Worm (Caenorhabditis elegans): ENCODE data around the gene golg-2.

Gene golg-2

DNA sequence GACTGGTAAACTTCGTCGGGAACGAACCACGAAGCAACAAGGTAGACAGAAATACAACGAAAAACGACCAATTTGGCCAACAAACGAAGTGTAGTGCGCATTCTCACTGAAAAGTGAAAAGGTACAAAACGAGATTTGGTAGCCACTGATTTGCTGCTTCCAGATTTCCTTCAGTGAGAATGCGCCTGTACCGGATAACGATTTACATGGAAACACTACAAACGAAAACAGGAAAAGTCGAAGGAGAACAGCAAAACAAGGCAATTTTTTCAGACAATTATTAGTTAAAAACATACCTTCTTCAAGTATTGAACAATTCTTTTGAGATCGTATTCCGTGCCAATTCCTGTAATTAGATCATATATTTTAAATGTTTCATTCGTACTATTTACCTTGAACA lies 46.9 kb downstream of the golg-2 start, which contains the start of gene pigb-1:
TSS of gene pigb-1 (minus strand) at position 101 of the 400 bp plus-strand sequence.
- TF ChIP-seq pat-9 (tag; optimal IDR thresholded peaks at IDR 0.05) (no peak), sox-4 (tag; optimal IDR thresholded peaks at IDR 0.05) (no peak), pha-4 (tag; optimal IDR thresholded peaks at IDR 0.05) (no peak), rnt-1 (tag; optimal IDR thresholded peaks at IDR 0.05) (no peak), K09A11.1 (tag; optimal IDR thresholded peaks at IDR 0.05; ENCODE audit: insufficient read depth) (no peak), eyg-1 (tag; optimal IDR thresholded peaks at IDR 0.05) (no peak), dve-1 (tag; optimal IDR thresholded peaks at IDR 0.05) (no peak), ceh-24 (tag; optimal IDR thresholded peaks at IDR 0.05) (no peak), ttx-3 (tag; optimal IDR thresholded peaks at IDR 0.05) (no peak)

DNA sequence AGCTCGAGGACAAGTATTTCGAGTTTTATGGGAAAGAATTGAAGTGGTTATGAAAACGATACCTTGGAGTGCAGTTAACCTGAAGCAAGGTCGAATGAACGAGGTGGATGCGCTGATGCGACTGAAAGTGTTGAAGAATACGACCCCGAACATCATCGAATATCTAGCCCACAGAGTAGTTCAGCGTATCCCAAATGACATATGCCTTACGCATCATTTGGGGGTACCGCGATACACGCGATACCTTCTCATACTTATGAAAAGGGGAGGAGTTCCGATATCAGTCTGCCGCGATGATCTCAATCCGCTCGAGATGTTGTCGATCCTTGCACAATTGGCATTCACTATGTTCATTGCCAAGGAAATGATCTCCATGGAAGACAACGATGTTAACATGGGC lies 50.1 kb downstream of the golg-2 start, which contains the start of gene T27F7.12:
TSS of gene T27F7.12 (plus strand) at position 301 of the 400 bp plus-strand sequence.
- no peak for TF ChIP-seq elt-2 (tag; optimal IDR thresholded peaks at IDR 0.05)
- TF ChIP-seq dmd-4 (tag; optimal IDR thresholded peaks at IDR 0.05; ENCODE audit: borderline replicate concordance) = no peak
- TF ChIP-seq sdc-2 (tag; optimal IDR thresholded peaks at IDR 0.05) = no peak
- TF ChIP-seq hlh-13 (GFP tag; optimal IDR thresholded peaks at IDR 0.05) = no peak
- no peak for TF ChIP-seq madf-2 (tag; optimal IDR thresholded peaks at IDR 0.05)
- no peak for TF ChIP-seq dve-1 (tag; optimal IDR thresholded peaks at IDR 0.05)
- TF ChIP-seq pag-3 (tag; optimal IDR thresholded peaks at IDR 0.05; ENCODE audit: borderline replicate concordance) = no peak
- no peak for TF ChIP-seq ttx-3 (tag; optimal IDR thresholded peaks at IDR 0.05)
- no peak for TF ChIP-seq pax-1 (tag; optimal IDR thresholded peaks at IDR 0.05)
- TF ChIP-seq ceh-19 (GFP tag; optimal IDR thresholded peaks at IDR 0.05) = no peak
- no peak for TF ChIP-seq nhr-11 (tag; optimal IDR thresholded peaks at IDR 0.05)
- TF ChIP-seq unc-3 (GFP tag; conservative IDR thresholded peaks at IDR 0.05) = no peak
- no peak for TF ChIP-seq unc-3 (tag; optimal IDR thresholded peaks at IDR 0.05)
- TF ChIP-seq ceh-45 (GFP tag; IDR thresholded peaks at IDR 0.05) = no peak
- no peak for TF ChIP-seq npax-4 (tag; optimal IDR thresholded peaks at IDR 0.05)
- no peak for TF ChIP-seq K02D7.2 (tag; optimal IDR thresholded peaks at IDR 0.05)
- no peak for TF ChIP-seq fkh-6 (tag; optimal IDR thresholded peaks at IDR 0.05)
- no peak for TF ChIP-seq sox-2 (GFP tag; IDR thresholded peaks at IDR 0.05)
- no peak for TF ChIP-seq sox-4 (tag; optimal IDR thresholded peaks at IDR 0.05)
- no peak for TF ChIP-seq che-1 (tag; optimal IDR thresholded peaks at IDR 0.05)
- TF ChIP-seq ceh-30 (tag; optimal IDR thresholded peaks at IDR 0.05) = no peak

DNA sequence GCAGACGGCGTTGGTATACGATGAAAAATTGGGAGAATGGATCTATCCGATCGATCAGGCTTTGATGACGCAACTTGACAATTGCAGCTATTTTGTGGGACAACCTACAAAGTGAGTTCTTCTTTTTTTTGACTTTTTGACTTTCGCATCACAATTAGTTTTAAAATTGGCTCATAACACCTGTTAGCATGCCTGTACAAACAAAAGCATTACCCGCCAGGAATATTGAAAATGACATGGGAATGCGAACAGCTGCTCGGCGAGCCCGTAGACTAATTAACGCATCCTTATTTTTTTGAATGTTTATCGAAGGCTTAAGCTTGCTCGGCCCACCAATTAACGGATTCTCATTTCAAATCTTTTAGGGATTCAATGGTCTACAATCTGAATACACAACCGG lies 52.6 kb downstream of the golg-2 start:
- TF ChIP-seq tbx-2 (tag; optimal IDR thresholded peaks at IDR 0.05) (no peak), hlh-15 (tag; optimal IDR thresholded peaks at IDR 0.05) (no peak)

DNA sequence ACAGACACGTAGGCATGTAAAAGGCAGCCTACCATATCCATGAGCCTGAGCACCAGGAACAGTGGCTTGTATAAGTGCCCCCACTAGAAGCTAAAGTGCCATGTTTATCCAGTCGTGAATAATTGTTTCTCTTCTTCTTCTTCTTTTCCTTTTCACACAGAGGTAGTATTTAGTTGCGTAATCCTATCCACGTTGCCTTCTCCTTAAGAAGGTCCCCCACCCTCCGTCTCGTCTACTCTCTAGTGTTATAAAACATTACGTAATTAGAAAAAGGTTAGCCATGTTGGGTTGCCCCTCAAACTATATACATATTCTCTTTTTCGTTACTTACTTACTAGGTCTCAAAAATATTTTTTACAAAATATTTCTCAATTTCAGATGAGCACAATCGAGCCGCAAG lies 53.2 kb downstream of the golg-2 start:
- TF ChIP-seq npax-4 (tag; optimal IDR thresholded peaks at IDR 0.05) = no peak
- no peak for TF ChIP-seq dmd-4 (tag; optimal IDR thresholded peaks at IDR 0.05; ENCODE audit: borderline replicate concordance)
- no peak for TF ChIP-seq ets-4 (tag; optimal IDR thresholded peaks at IDR 0.05)
- no peak for TF ChIP-seq madf-2 (tag; optimal IDR thresholded peaks at IDR 0.05)
- no peak for TF ChIP-seq eyg-1 (tag; optimal IDR thresholded peaks at IDR 0.05)
- no peak for TF ChIP-seq mec-3 (tag; optimal IDR thresholded peaks at IDR 0.05; ENCODE audit: borderline replicate concordance)
- TF ChIP-seq ceh-14 (tag; optimal IDR thresholded peaks at IDR 0.05) = no peak
